Worm (Caenorhabditis elegans) whole organism, L3 larva: Measurements from ENCODE around the gene let-716.

Experiments
- R02D3.7 ChIP-seq: fragments of 150-350 bp; optimal IDR thresholded peaks from 2 replicates; lab custom pipeline; 2014; ENCODE audit warnings: missing biosample characterization, missing genetic modification characterization
- ZK546.5 ChIP-seq: sonication (generic microtip); optimal IDR thresholded peaks from 2 replicates; lab custom pipeline; 2017; ENCODE audit warnings: missing biosample characterization, missing genetic modification characterization
- aly-2 ChIP-seq: fragments of 150-350 bp; optimal IDR thresholded peaks from 2 replicates; lab custom pipeline; 2014; ENCODE audit warnings: missing biosample characterization, missing genetic modification characterization
- ama-1 ChIP-seq: fragments of 150-350 bp; optimal IDR thresholded peaks from 2 replicates; lab custom pipeline; 2018
- ceh-16 ChIP-seq: sonication (generic microtip); optimal IDR thresholded peaks from 2 replicates; lab custom pipeline; 2017; ENCODE audit warnings: missing biosample characterization, missing genetic modification characterization
- ceh-28 ChIP-seq: fragments of 150-350 bp; optimal IDR thresholded peaks from 2 replicates; lab custom pipeline; 2014; ENCODE audit warnings: missing biosample characterization, missing genetic modification reagents, missing genetic modification characterization
- ceh-82 ChIP-seq: fragments of 150-350 bp; optimal IDR thresholded peaks from 2 replicates; lab custom pipeline; 2014; ENCODE audit warnings: missing biosample characterization, missing genetic modification characterization
- ceh-9 ChIP-seq: sonication (generic microtip); optimal IDR thresholded peaks from 2 replicates; lab custom pipeline; 2018; ENCODE audit warnings: missing biosample characterization, missing genetic modification characterization
- daf-12 ChIP-seq: fragments of 150-350 bp; optimal IDR thresholded peaks from 2 replicates; lab custom pipeline; 2014; ENCODE audit warnings: missing biosample characterization, missing genetic modification reagents, missing genetic modification characterization
- egl-27 ChIP-seq: sonication (generic microtip); optimal IDR thresholded peaks from 4 replicates; lab custom pipeline; 2017; ENCODE audit warnings: missing biosample characterization, missing genetic modification reagents, missing genetic modification characterization
- egl-5 ChIP-seq: fragments of 150-350 bp; optimal IDR thresholded peaks from 2 replicates; lab custom pipeline; 2017; ENCODE audit warnings: missing biosample characterization, missing genetic modification reagents, missing genetic modification characterization, inconsistent platforms
- elt-1 ChIP-seq: fragments of 150-350 bp; optimal IDR thresholded peaks from 2 replicates; lab custom pipeline; 2014; ENCODE audit warnings: missing biosample characterization, missing genetic modification characterization
- elt-2 ChIP-seq: sonication (generic microtip); optimal IDR thresholded peaks from 2 replicates; lab custom pipeline; 2016; ENCODE audit warnings: missing genetic modification reagents, mild to moderate bottlenecking, missing genetic modification characterization, missing compliant biosample characterization
- elt-3 ChIP-seq, 3 experiments: fragments of 150-350 bp in 1 of 3; sonication (generic microtip) in 2 of 3; optimal IDR thresholded peaks; 2 replicates in 2 of 3; 4 replicates in 1 of 3; lab custom pipeline; 2014 to 2017; ENCODE audit warnings: missing biosample characterization in 3 of 3, missing genetic modification characterization in 3 of 3
- eor-1 ChIP-seq, 2 experiments: fragments of 150-350 bp; optimal IDR thresholded peaks; 2 replicates each; lab custom pipeline; 2014 to 2018; ENCODE audit warnings: missing biosample characterization in 2 of 2, missing genetic modification characterization in 2 of 2
- fkh-10 ChIP-seq: sonication (generic microtip); optimal IDR thresholded peaks from 2 replicates; lab custom pipeline; 2017; ENCODE audit warnings: missing biosample characterization, missing genetic modification reagents, missing genetic modification characterization
- fkh-2 ChIP-seq: fragments of 150-350 bp; optimal IDR thresholded peaks from 2 replicates; lab custom pipeline; 2014; ENCODE audit warnings: missing biosample characterization, missing genetic modification reagents, missing genetic modification characterization
- fos-1 ChIP-seq: fragments of 150-350 bp; optimal IDR thresholded peaks from 2 replicates; lab custom pipeline; 2014; ENCODE audit warnings: missing biosample characterization, missing genetic modification characterization
- hmg-11 ChIP-seq: sonication (generic microtip); optimal IDR thresholded peaks from 2 replicates; lab custom pipeline; 2016; ENCODE audit warnings: missing genetic modification characterization, missing compliant biosample characterization
- jun-1 ChIP-seq: fragments of 150-350 bp; optimal IDR thresholded peaks from 2 replicates; lab custom pipeline; 2014; ENCODE audit warnings: missing biosample characterization, missing genetic modification reagents, missing genetic modification characterization
- lin-15B ChIP-seq: fragments of 150-350 bp; optimal IDR thresholded peaks from 2 replicates; lab custom pipeline; 2014; ENCODE audit warnings: missing biosample characterization, missing genetic modification characterization
- lin-39 ChIP-seq: fragments of 150-350 bp; optimal IDR thresholded peaks from 2 replicates; lab custom pipeline; 2018; ENCODE audit warnings: missing biosample characterization, missing genetic modification reagents, missing genetic modification characterization
- lsy-12 ChIP-seq: sonication (generic microtip); optimal IDR thresholded peaks from 2 replicates; lab custom pipeline; 2016; ENCODE audit warnings: mild to moderate bottlenecking, missing genetic modification characterization, missing compliant biosample characterization
- mdl-1 ChIP-seq: fragments of 150-350 bp; optimal IDR thresholded peaks from 2 replicates; lab custom pipeline; 2014; ENCODE audit warnings: missing biosample characterization, missing genetic modification characterization
- mml-1 ChIP-seq: fragments of 150-350 bp; sonication (generic microtip); optimal IDR thresholded peaks from 3 replicates; lab custom pipeline; 2014; ENCODE audit warnings: missing biosample characterization, missing genetic modification characterization
- nfya-1 ChIP-seq: sonication (generic microtip); optimal IDR thresholded peaks from 2 replicates; lab custom pipeline; 2017; ENCODE audit warnings: missing genetic modification characterization, mild to moderate bottlenecking, missing compliant biosample characterization, antibody characterized with exemption, moderate library complexity; ENCODE audit not compliant: insufficient read depth
- nhr-11 ChIP-seq: fragments of 150-350 bp; optimal IDR thresholded peaks from 2 replicates; lab custom pipeline; 2014; ENCODE audit warnings: missing biosample characterization, missing genetic modification characterization
- nhr-12 ChIP-seq: fragments of 150-350 bp; optimal IDR thresholded peaks from 2 replicates; lab custom pipeline; 2014; ENCODE audit warnings: missing biosample characterization, missing genetic modification characterization
- nhr-23 ChIP-seq: fragments of 150-350 bp; optimal IDR thresholded peaks from 2 replicates; lab custom pipeline; 2014; ENCODE audit warnings: missing biosample characterization, missing genetic modification reagents, missing genetic modification characterization
- nhr-237 ChIP-seq: fragments of 150-350 bp; optimal IDR thresholded peaks from 2 replicates; lab custom pipeline; 2014; ENCODE audit warnings: missing biosample characterization, missing genetic modification characterization
- nhr-25 ChIP-seq: sonication (generic microtip); optimal IDR thresholded peaks from 2 replicates; lab custom pipeline; 2017; ENCODE audit warnings: missing biosample characterization, missing genetic modification characterization
- nhr-28 ChIP-seq: fragments of 150-350 bp; optimal IDR thresholded peaks from 2 replicates; lab custom pipeline; 2014; ENCODE audit warnings: missing biosample characterization, missing genetic modification characterization
- nhr-43 ChIP-seq: sonication (generic microtip); optimal IDR thresholded peaks from 2 replicates; lab custom pipeline; 2016; ENCODE audit warnings: mild to moderate bottlenecking, missing genetic modification characterization, missing compliant biosample characterization; ENCODE audit not compliant: poor library complexity, severe bottlenecking
- nhr-67 ChIP-seq: fragments of 150-350 bp; optimal IDR thresholded peaks from 2 replicates; lab custom pipeline; 2014; ENCODE audit warnings: missing biosample characterization, missing genetic modification characterization
- nhr-76 ChIP-seq: fragments of 150-350 bp; sonication (generic microtip); optimal IDR thresholded peaks from 5 replicates; lab custom pipeline; 2014; ENCODE audit warnings: missing biosample characterization, missing genetic modification characterization
- nhr-77 ChIP-seq: fragments of 150-350 bp; optimal IDR thresholded peaks from 2 replicates; lab custom pipeline; 2014; ENCODE audit warnings: missing biosample characterization, missing genetic modification characterization
- pha-4 ChIP-seq: fragments of 150-350 bp; optimal IDR thresholded peaks from 2 replicates; lab custom pipeline; 2014; ENCODE audit warnings: missing biosample characterization, missing genetic modification reagents, missing genetic modification characterization
- pqm-1 ChIP-seq: fragments of 150-350 bp; optimal IDR thresholded peaks from 2 replicates; lab custom pipeline; 2017; ENCODE audit warnings: missing biosample characterization, missing genetic modification characterization, inconsistent platforms
- sea-2 ChIP-seq: fragments of 150-350 bp; sonication (generic microtip); optimal IDR thresholded peaks from 4 replicates; lab custom pipeline; 2014; ENCODE audit warnings: missing biosample characterization, missing genetic modification reagents, missing genetic modification characterization
- skn-1 ChIP-seq: fragments of 150-350 bp; optimal IDR thresholded peaks from 2 replicates; lab custom pipeline; 2014; ENCODE audit warnings: missing biosample characterization, missing genetic modification characterization
- snpc-4 ChIP-seq: fragments of 150-350 bp; optimal IDR thresholded peaks from 2 replicates; lab custom pipeline; 2014; ENCODE audit warnings: missing biosample characterization, missing genetic modification characterization
- tbx-2 ChIP-seq: sonication (generic microtip); optimal IDR thresholded peaks from 2 replicates; lab custom pipeline; 2016; ENCODE audit warnings: mild to moderate bottlenecking, missing genetic modification characterization, missing compliant biosample characterization
- unc-39 ChIP-seq: sonication (generic microtip); optimal IDR thresholded peaks from 4 replicates; lab custom pipeline; 2017; ENCODE audit warnings: missing biosample characterization, missing genetic modification characterization
- unc-62 ChIP-seq: fragments of 150-350 bp; sonication (generic microtip); optimal IDR thresholded peaks from 4 replicates; lab custom pipeline; 2014; ENCODE audit warnings: missing biosample characterization, missing genetic modification reagents, missing genetic modification characterization
- zag-1 ChIP-seq: fragments of 150-350 bp; optimal IDR thresholded peaks from 2 replicates; lab custom pipeline; 2014; ENCODE audit warnings: missing biosample characterization, missing genetic modification characterization
- ztf-11 ChIP-seq: fragments of 150-350 bp; optimal IDR thresholded peaks from 2 replicates; lab custom pipeline; 2014; ENCODE audit warnings: missing biosample characterization, missing genetic modification characterization
- ztf-4 ChIP-seq: fragments of 150-350 bp; optimal IDR thresholded peaks from 2 replicates; lab custom pipeline; 2014; ENCODE audit warnings: missing biosample characterization, missing genetic modification characterization

Gene let-716

DNA sequence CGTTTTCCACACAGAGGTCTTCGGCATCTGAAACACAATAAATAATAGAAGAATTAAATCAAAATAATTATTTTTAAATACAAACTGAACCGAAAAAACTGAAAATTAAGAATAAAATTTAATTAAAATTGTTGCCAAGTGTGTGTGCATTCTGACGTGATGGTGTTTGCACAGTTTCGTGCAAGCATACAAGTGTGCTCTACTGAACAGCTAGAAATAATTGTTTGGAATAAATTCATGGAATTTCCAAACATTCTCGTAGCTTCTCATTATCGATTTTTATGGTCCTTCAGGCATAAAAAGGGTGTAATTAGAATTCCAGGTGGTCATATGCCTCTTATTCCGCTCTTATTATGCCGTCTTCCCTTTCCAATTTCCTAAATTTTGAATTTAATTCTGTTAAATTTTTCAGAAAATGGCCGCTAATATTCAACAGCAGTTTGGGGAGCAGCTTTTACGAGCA lies 48.4 kb downstream of the let-716 start, which contains the start of the genes mrps-17 and txdc-9:
TSS of gene mrps-17 (minus strand) at position 33 of the 463 bp plus-strand sequence.
TSS of gene txdc-9 (plus strand) at position 413 of the 463 bp plus-strand sequence.
- TF ChIP-seq fkh-2 (tag; lab: Kevin White, UChicago) (no peak), pha-4 (tag; lab: Kevin White, UChicago) (no peak), egl-27 (tag; lab: Kevin White, UChicago) (no peak), nhr-67 (tag; lab: Kevin White, UChicago) (no peak), mml-1 (tag; lab: Kevin White, UChicago) (no peak), nhr-76 (no peak), R02D3.7 (tag; lab: Kevin White, UChicago) (peak; percentile 32), lsy-12 (peak; percentile 14), ZK546.5 (no peak), eor-1 (tag; optimal IDR thresholded peaks at IDR 0.05; lab: Kevin White, UChicago) (no peak), ceh-16 (tag; lab: Kevin White, UChicago) (no peak), nhr-23 (tag; lab: Kevin White, UChicago) (peak; percentile 73), unc-39 (no peak), nfya-1 (tag; lab: Kevin White, UChicago) (no peak), tbx-2 (tag; lab: Kevin White, UChicago) (no peak), elt-3 (tag; optimal IDR thresholded peaks at IDR 0.05; lab: Kevin White, UChicago) (no peak), lin-39 (tag; lab: Kevin White, UChicago) (peak; percentile 72), elt-2 (tag; lab: Kevin White, UChicago) (peak; percentile 33), lin-15B (tag; lab: Kevin White, UChicago) (peak; percentile 89), jun-1 (tag; lab: Kevin White, UChicago) (no peak), fos-1 (tag; lab: Kevin White, UChicago) (no peak), egl-5 (tag; lab: Kevin White, UChicago) (peak; percentile 74), mdl-1 (tag; lab: Kevin White, UChicago) (no peak), nhr-28 (tag; lab: Kevin White, UChicago) (no peak), elt-1 (tag; lab: Kevin White, UChicago) (no peak), ceh-28 (tag; lab: Kevin White, UChicago) (peak; percentile 59), ztf-11 (tag; lab: Kevin White, UChicago) (no peak), nhr-12 (tag; lab: Kevin White, UChicago) (no peak), aly-2 (tag; lab: Kevin White, UChicago) (no peak), hmg-11 (tag; lab: Kevin White, UChicago) (peak; percentile 69), ceh-9 (tag; lab: Kevin White, UChicago) (no peak), nhr-43 (tag; lab: Kevin White, UChicago) (no peak), unc-62 (GFP tag; lab: Kevin White, UChicago) (no peak), sea-2 (GFP tag; lab: Kevin White, UChicago) (no peak), skn-1 (tag; lab: Kevin White, UChicago) (peak; percentile 67), pqm-1 (tag; lab: Kevin White, UChicago) (peak; percentile 44), ztf-4 (tag; lab: Kevin White, UChicago) (no peak), snpc-4 (tag; lab: Kevin White, UChicago) (no peak), nhr-237 (no peak), zag-1 (tag; lab: Kevin White, UChicago) (no peak), ama-1 (lab: Kevin White, UChicago) (peak; percentile 1), nhr-11 (tag; lab: Kevin White, UChicago) (peak; percentile 14), nhr-25 (tag; lab: Kevin White, UChicago) (peak; percentile 50), fkh-10 (GFP tag; lab: Kevin White, UChicago) (peak; percentile 37), daf-12 (tag; lab: Kevin White, UChicago) (no peak), nhr-77 (tag; lab: Kevin White, UChicago) (no peak), ceh-82 (tag; lab: Kevin White, UChicago) (no peak)
